Fruit fly (Drosophila melanogaster): Measurements from ENCODE around the gene CG11458.

DNA sequence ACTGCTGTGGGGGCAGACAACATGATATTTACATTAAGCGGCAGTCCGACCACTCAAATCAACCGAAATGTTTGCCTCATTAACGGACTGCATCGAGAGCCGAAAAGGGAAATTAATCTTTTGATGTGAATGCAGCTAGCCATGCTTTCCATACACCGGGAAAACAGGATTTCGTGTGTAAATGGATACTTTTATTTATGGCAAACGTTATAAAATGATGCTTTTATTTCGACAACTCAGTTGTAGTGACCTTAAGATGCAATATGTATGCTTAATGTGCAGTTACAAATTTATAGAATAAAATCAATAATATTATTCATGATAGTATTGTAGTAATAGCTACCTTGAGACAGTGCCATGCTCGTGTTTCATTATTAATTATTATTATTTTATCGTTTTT lies 25.9 kb downstream of the CG11458 start:
- TF ChIP-seq CG32006 (GFP tag; optimal IDR thresholded peaks at IDR 0.05): no peak
- no peak for TF ChIP-seq Lpt (GFP tag; optimal IDR thresholded peaks at IDR 0.05)
- no peak for TF ChIP-seq Hr39 (GFP tag; optimal IDR thresholded peaks at IDR 0.05)
- no peak for TF ChIP-seq ss (GFP tag; optimal IDR thresholded peaks at IDR 0.05)
- TF ChIP-seq Ets21C (GFP tag; optimal IDR thresholded peaks at IDR 0.05): no peak
- TF ChIP-seq net (GFP tag; optimal IDR thresholded peaks at IDR 0.05): no peak
- no peak for TF ChIP-seq Blimp-1 (GFP tag; optimal IDR thresholded peaks at IDR 0.05)
- no peak for TF ChIP-seq Ets96B (tag; optimal IDR thresholded peaks at IDR 0.05)
- TF ChIP-seq CG1621 (tag; optimal IDR thresholded peaks at IDR 0.05): no peak
- no peak for TF ChIP-seq CG8632 (GFP tag; optimal IDR thresholded peaks at IDR 0.05)
- TF ChIP-seq cyc (GFP tag; optimal IDR thresholded peaks at IDR 0.05): no peak
- TF ChIP-seq CG10669 (GFP tag; optimal IDR thresholded peaks at IDR 0.05): no peak
- no peak for TF ChIP-seq CG3032 (tag; optimal IDR thresholded peaks at IDR 0.05)
- no peak for TF ChIP-seq CG6808 (GFP tag; optimal IDR thresholded peaks at IDR 0.05)

Measured in whole organism, prepupa.